Fruit fly (Drosophila melanogaster) Kc167 (cell line): ENCODE measurements around the gene CG13996.

Source experiments
- Myc ChIP-seq: fragments of >200 bp; optimal IDR thresholded peaks from 2 replicates; lab custom pipeline; 2017; ENCODE audit warnings: missing external identifiers
- Sin3A ChIP-seq: fragments of >200 bp; optimal IDR thresholded peaks from 2 replicates; lab custom pipeline; 2018; ENCODE audit warnings: missing external identifiers
- h ChIP-seq: fragments of >200 bp; optimal IDR thresholded peaks from 3 replicates; lab custom pipeline; 2018; ENCODE audit warnings: missing external identifiers
- insv ChIP-seq: fragments of >200 bp; optimal IDR thresholded peaks from 3 replicates; lab custom pipeline; 2018; ENCODE audit warnings: missing external identifiers
- psq ChIP-seq: fragments of >200 bp; optimal IDR thresholded peaks from 2 replicates; lab custom pipeline; 2017; ENCODE audit warnings: missing external identifiers
- ttk ChIP-seq: sonication (Bioruptor generic); optimal IDR thresholded peaks from 2 replicates; lab custom pipeline; 2017; ENCODE audit warnings: missing external identifiers

dm6 chr2L:5977070-5977728, 43.4 kb upstream of the CG13996 start:
- TF ChIP-seq insv (lab: Kevin White, UChicago) (no peak), psq (lab: Kevin White, UChicago) (no peak), ttk (lab: Kevin White, UChicago) (no peak), h (lab: Kevin White, UChicago) (no peak), Sin3A (lab: Kevin White, UChicago) (no peak), Myc (lab: Kevin White, UChicago) (no peak)
